Worm (Caenorhabditis elegans) whole organism, L1 larva: ENCODE results near the gene sre-1.

Experiments used
- C04F5.9 ChIP-seq: sonication (generic microtip); optimal IDR thresholded peaks from 2 replicates; lab custom pipeline; 2016; ENCODE audit warnings: missing genetic modification characterization, missing compliant biosample characterization
- C16A3.4 ChIP-seq: fragments of 150-350 bp; optimal IDR thresholded peaks from 2 replicates; lab custom pipeline; 2014; ENCODE audit warnings: missing biosample characterization, missing genetic modification characterization
- C34B4.2 ChIP-seq: sonication (generic microtip); optimal IDR thresholded peaks from 2 replicates; lab custom pipeline; 2017; ENCODE audit warnings: mild to moderate bottlenecking, missing genetic modification characterization, missing compliant biosample characterization
- F16B12.6 ChIP-seq: fragments of 150-350 bp; optimal IDR thresholded peaks from 2 replicates; lab custom pipeline; 2014; ENCODE audit warnings: missing biosample characterization, missing genetic modification characterization
- aly-2 ChIP-seq: fragments of 150-350 bp; optimal IDR thresholded peaks from 2 replicates; lab custom pipeline; 2014; ENCODE audit warnings: missing biosample characterization, missing genetic modification characterization
- ama-1 ChIP-seq: fragments of 150-350 bp; optimal IDR thresholded peaks from 2 replicates; lab custom pipeline; 2014
- ceh-63 ChIP-seq: fragments of 200-800 bp; sonication (Bioruptor generic); optimal IDR thresholded peaks from 2 replicates; lab custom pipeline; 2018; ENCODE audit warnings: mild to moderate bottlenecking, missing genetic modification characterization, missing compliant biosample characterization
- ceh-8 ChIP-seq: fragments of 200-800 bp; sonication (Bioruptor generic); optimal IDR thresholded peaks from 2 replicates; lab custom pipeline; 2018; ENCODE audit warnings: mild to moderate bottlenecking, missing genetic modification characterization, moderate library complexity, missing compliant biosample characterization
- ces-1 ChIP-seq: fragments of 150-350 bp; optimal IDR thresholded peaks from 2 replicates; lab custom pipeline; 2014; ENCODE audit warnings: missing biosample characterization, missing genetic modification reagents, missing genetic modification characterization
- dpl-1 ChIP-seq, 3 experiments: fragments of 150-350 bp in 2 of 3; sonication (generic microtip) in 1 of 3; optimal IDR thresholded peaks; 2 replicates each; lab custom pipeline; 2014 to 2017; ENCODE audit warnings: missing biosample characterization in 3 of 3, missing genetic modification characterization in 3 of 3, missing genetic modification reagents in 3 of 3
- dsc-1 ChIP-seq: sonication (generic microtip); optimal IDR thresholded peaks from 2 replicates; lab custom pipeline; 2016; ENCODE audit warnings: mild to moderate bottlenecking, missing genetic modification characterization, missing compliant biosample characterization
- efl-3 ChIP-seq: fragments of 200-800 bp; sonication (Bioruptor generic); optimal IDR thresholded peaks from 2 replicates; lab custom pipeline; 2018; ENCODE audit warnings: mild to moderate bottlenecking, missing genetic modification characterization, missing compliant biosample characterization
- egl-13 ChIP-seq: sonication (generic microtip); optimal IDR thresholded peaks from 2 replicates; lab custom pipeline; 2016; ENCODE audit warnings: missing genotype, missing genetic modification reagents, missing genetic modification characterization, missing compliant biosample characterization
- elt-2 ChIP-seq: sonication (generic microtip); optimal IDR thresholded peaks from 2 replicates; lab custom pipeline; 2016; ENCODE audit warnings: missing genetic modification characterization, mild to moderate bottlenecking, inconsistent platforms, missing compliant biosample characterization, missing genetic modification reagents
- elt-3 ChIP-seq, 6 experiments: fragments of 150-350 bp in 1 of 6; sonication (generic microtip); optimal IDR thresholded peaks; 2 replicates each; lab custom pipeline; 2017 to 2018; ENCODE audit warnings: missing biosample characterization in 6 of 6, missing genetic modification characterization in 6 of 6, inconsistent platforms in 1 of 6
- ets-5 ChIP-seq: fragments of 200-800 bp; sonication (Bioruptor generic); IDR thresholded peaks from 2 replicates; pipeline ENCODE4 v1.3.6; 2022; ENCODE audit warnings: missing genetic modification characterization, missing compliant biosample characterization
- fkh-4 ChIP-seq: sonication (generic microtip); optimal IDR thresholded peaks from 2 replicates; lab custom pipeline; 2016; ENCODE audit warnings: missing compliant biosample characterization, missing genetic modification characterization, borderline replicate concordance
- fkh-8 ChIP-seq: sonication (generic microtip); optimal IDR thresholded peaks from 2 replicates; lab custom pipeline; 2016; ENCODE audit warnings: mild to moderate bottlenecking, missing genetic modification characterization, missing compliant biosample characterization
- fos-1 ChIP-seq: fragments of 150-350 bp; optimal IDR thresholded peaks from 2 replicates; lab custom pipeline; 2014; ENCODE audit warnings: missing biosample characterization, missing genetic modification characterization
- grh-1 ChIP-seq: fragments of 200-800 bp; sonication (Bioruptor generic); IDR thresholded peaks from 2 replicates; pipeline ENCODE4 v1.3.6; 2022; ENCODE audit warnings: missing genetic modification reagents, missing genetic modification characterization, missing compliant biosample characterization
- hlh-17 ChIP-seq: fragments of 200-800 bp; sonication (Bioruptor generic); optimal IDR thresholded peaks from 2 replicates; lab custom pipeline; 2018; ENCODE audit warnings: missing genetic modification characterization, mild to moderate bottlenecking, missing compliant biosample characterization, moderate library complexity, borderline replicate concordance
- hlh-4 ChIP-seq: sonication (generic microtip); optimal IDR thresholded peaks from 2 replicates; lab custom pipeline; 2016; ENCODE audit warnings: mild to moderate bottlenecking, missing genetic modification characterization, missing compliant biosample characterization
- irx-1 ChIP-seq: sonication (generic microtip); optimal IDR thresholded peaks from 2 replicates; lab custom pipeline; 2016; ENCODE audit warnings: missing genetic modification characterization, missing compliant biosample characterization
- jun-1 ChIP-seq: fragments of 150-350 bp; optimal IDR thresholded peaks from 2 replicates; lab custom pipeline; 2014; ENCODE audit warnings: missing biosample characterization, missing genetic modification reagents, missing genetic modification characterization
- lin-13 ChIP-seq: fragments of 150-350 bp; optimal IDR thresholded peaks from 2 replicates; lab custom pipeline; 2014; ENCODE audit warnings: missing biosample characterization, missing genetic modification reagents, missing genetic modification characterization
- lin-15B ChIP-seq: fragments of 150-350 bp; sonication (generic microtip); optimal IDR thresholded peaks from 3 replicates; lab custom pipeline; 2014; ENCODE audit warnings: missing biosample characterization, missing genetic modification characterization
- lin-35 ChIP-seq, 2 experiments: fragments of 150-350 bp; optimal IDR thresholded peaks; 2 replicates each; lab custom pipeline; 2014; ENCODE audit warnings: missing biosample characterization in 2 of 2, missing genetic modification characterization in 2 of 2, missing genetic modification reagents in 2 of 2
- lin-39 ChIP-seq: fragments of 150-350 bp; optimal IDR thresholded peaks from 2 replicates; lab custom pipeline; 2014; ENCODE audit warnings: missing biosample characterization, missing genetic modification reagents, missing genetic modification characterization
- lsy-2 ChIP-seq, 2 experiments: fragments of 150-350 bp; optimal IDR thresholded peaks; 2 replicates each; lab custom pipeline; 2014; ENCODE audit warnings: missing biosample characterization in 2 of 2, missing genetic modification characterization in 2 of 2
- mab-9 ChIP-seq: fragments of 200-800 bp; sonication (Bioruptor generic); IDR thresholded peaks from 2 replicates; pipeline ENCODE4 v1.3.6; 2022; ENCODE audit warnings: missing genetic modification reagents, missing genetic modification characterization, missing compliant biosample characterization
- mef-2 ChIP-seq: fragments of 150-350 bp; optimal IDR thresholded peaks from 2 replicates; lab custom pipeline; 2014; ENCODE audit warnings: missing biosample characterization, missing genetic modification characterization
- mep-1 ChIP-seq: fragments of 150-350 bp; optimal IDR thresholded peaks from 2 replicates; lab custom pipeline; 2014; ENCODE audit warnings: missing biosample characterization, missing genetic modification characterization
- nhr-11 ChIP-seq: fragments of 150-350 bp; optimal IDR thresholded peaks from 2 replicates; lab custom pipeline; 2014; ENCODE audit warnings: missing biosample characterization, missing genetic modification characterization
- nhr-12 ChIP-seq: sonication (generic microtip); optimal IDR thresholded peaks from 2 replicates; lab custom pipeline; 2017; ENCODE audit warnings: missing biosample characterization, missing genetic modification characterization
- nhr-19 ChIP-seq: fragments of 200-800 bp; sonication (Bioruptor generic); conservative IDR thresholded peaks from 2 replicates; pipeline ENCODE4 v1.3.6; 2022; ENCODE audit warnings: missing genetic modification characterization, missing compliant biosample characterization
- nhr-20 ChIP-seq: sonication (generic microtip); optimal IDR thresholded peaks from 2 replicates; lab custom pipeline; 2016; ENCODE audit warnings: mild to moderate bottlenecking, missing genetic modification characterization, missing compliant biosample characterization
- nhr-237 ChIP-seq: fragments of 150-350 bp; optimal IDR thresholded peaks from 2 replicates; lab custom pipeline; 2014; ENCODE audit warnings: missing biosample characterization, missing genetic modification characterization
- nhr-76 ChIP-seq: sonication (generic microtip); optimal IDR thresholded peaks from 2 replicates; lab custom pipeline; 2017; ENCODE audit warnings: missing biosample characterization, missing genetic modification characterization
- nhr-77 ChIP-seq: fragments of 150-350 bp; optimal IDR thresholded peaks from 2 replicates; lab custom pipeline; 2014; ENCODE audit warnings: missing biosample characterization, missing genetic modification characterization
- nhr-84 ChIP-seq: sonication (generic microtip); optimal IDR thresholded peaks from 2 replicates; lab custom pipeline; 2017; ENCODE audit warnings: missing biosample characterization, missing genetic modification characterization
- pag-3 ChIP-seq: sonication (generic microtip); optimal IDR thresholded peaks from 2 replicates; lab custom pipeline; 2017; ENCODE audit warnings: missing genetic modification characterization, mild to moderate bottlenecking, missing compliant biosample characterization, antibody characterized with exemption, borderline replicate concordance; ENCODE audit not compliant: insufficient read depth
- pqm-1 ChIP-seq: sonication (generic microtip); optimal IDR thresholded peaks from 3 replicates; lab custom pipeline; 2017; ENCODE audit warnings: missing biosample characterization, missing genetic modification characterization
- snu-23 ChIP-seq: sonication (generic microtip); optimal IDR thresholded peaks from 2 replicates; lab custom pipeline; 2016; ENCODE audit warnings: missing genetic modification characterization, missing compliant biosample characterization
- sptf-1 ChIP-seq: fragments of 150-350 bp; optimal IDR thresholded peaks from 2 replicates; lab custom pipeline; 2014; ENCODE audit warnings: missing biosample characterization, missing genetic modification characterization
- swsn-7 ChIP-seq: sonication (generic microtip); optimal IDR thresholded peaks from 2 replicates; lab custom pipeline; 2016; ENCODE audit warnings: missing genetic modification characterization, missing compliant biosample characterization
- unc-130 ChIP-seq: fragments of 150-350 bp; optimal IDR thresholded peaks from 2 replicates; lab custom pipeline; 2017; ENCODE audit warnings: missing biosample characterization, missing genetic modification characterization, inconsistent platforms
- unc-30 ChIP-seq: sonication (generic microtip); optimal IDR thresholded peaks from 2 replicates; lab custom pipeline; 2017; ENCODE audit warnings: missing biosample characterization, missing genetic modification characterization
- unc-62 ChIP-seq: fragments of 150-350 bp; optimal IDR thresholded peaks from 2 replicates; lab custom pipeline; 2014; ENCODE audit warnings: missing biosample characterization, missing genetic modification reagents, missing genetic modification characterization
- unc-86 ChIP-seq: sonication (generic microtip); optimal IDR thresholded peaks from 2 replicates; lab custom pipeline; 2016; ENCODE audit warnings: missing genetic modification characterization, missing compliant biosample characterization
- unc-98 ChIP-seq: fragments of 200-800 bp; sonication (Bioruptor generic); IDR thresholded peaks from 2 replicates; pipeline ENCODE4 v1.3.6; 2022; ENCODE audit warnings: missing genetic modification characterization, missing compliant biosample characterization
- xbp-1 ChIP-seq: sonication (generic microtip); optimal IDR thresholded peaks from 2 replicates; lab custom pipeline; 2016; ENCODE audit warnings: missing genetic modification characterization, missing compliant biosample characterization
- zip-4 ChIP-seq: fragments of 200-800 bp; sonication (Bioruptor generic); optimal IDR thresholded peaks from 2 replicates; lab custom pipeline; 2018; ENCODE audit warnings: mild to moderate bottlenecking, missing genetic modification characterization, moderate library complexity, missing compliant biosample characterization
- ztf-11 ChIP-seq, 2 experiments: sonication (generic microtip); optimal IDR thresholded peaks; 2 replicates each; lab custom pipeline; 2016 to 2017; ENCODE audit warnings: missing genetic modification characterization in 2 of 2, missing biosample characterization in 1 of 2, missing compliant biosample characterization in 1 of 2
- ztf-4 ChIP-seq: fragments of 150-350 bp; optimal IDR thresholded peaks from 2 replicates; lab custom pipeline; 2014; ENCODE audit warnings: missing biosample characterization, missing genetic modification characterization

Gene sre-1

ce11 chrII:7708540-7708939 is 964 bp upstream of the sre-1 start, which contains the start of gene B0495.9:
B0495.9 (minus strand) TSS chrII:7708710.
- TF ChIP-seq aly-2 (tag; lab: Kevin White, UChicago) (no peak), nhr-11 (tag; lab: Kevin White, UChicago) (no peak), mep-1 (tag; lab: Kevin White, UChicago) (no peak), unc-62 (no peak), lin-15B (tag; lab: Kevin White, UChicago) (no peak), dpl-1 (GFP tag; optimal IDR thresholded peaks at IDR 0.05; lab: Kevin White, UChicago) (peak; percentile 42 to 54 (median 52)), hlh-4 (tag; lab: Kevin White, UChicago) (no peak), fkh-8 (tag; lab: Kevin White, UChicago) (no peak), pag-3 (no peak), nhr-76 (peak; percentile 19), C16A3.4 (tag; lab: Kevin White, UChicago) (peak; percentile 38), sptf-1 (tag; lab: Kevin White, UChicago) (no peak), nhr-84 (tag; lab: Kevin White, UChicago) (no peak), ceh-8 (no peak), fos-1 (tag; lab: Kevin White, UChicago) (no peak), ztf-4 (no peak), pqm-1 (tag; lab: Kevin White, UChicago) (no peak), lin-39 (tag; lab: Kevin White, UChicago) (peak; percentile 31), elt-3 (tag; optimal IDR thresholded peaks at IDR 0.05; lab: Kevin White, UChicago) (peak in 1 of 6 experiments; percentile 14), lin-13 (GFP tag; lab: Kevin White, UChicago) (no peak), lin-35 (GFP tag; optimal IDR thresholded peaks at IDR 0.05; lab: Kevin White, UChicago) (peak; percentile 22 to 52), snu-23 (GFP tag; lab: Kevin White, UChicago) (peak; percentile 68), nhr-20 (tag; lab: Kevin White, UChicago) (peak; percentile 41), elt-2 (peak; percentile 29), ztf-11 (tag; optimal IDR thresholded peaks at IDR 0.05; lab: Kevin White, UChicago) (peak in 1 of 2 experiments; percentile 55), unc-98 (GFP tag; lab: Robert Waterston, UW) (no peak), ama-1 (no peak), xbp-1 (tag; lab: Kevin White, UChicago) (peak; percentile 42), grh-1 (GFP tag; lab: Robert Waterston, UW) (no peak), irx-1 (peak; percentile 34), zip-4 (GFP tag; lab: Kevin White, UChicago) (no peak), ceh-63 (GFP tag; lab: Kevin White, UChicago) (no peak), hlh-17 (GFP tag; lab: Kevin White, UChicago) (no peak), nhr-77 (tag; lab: Kevin White, UChicago) (no peak), ces-1 (GFP tag; lab: Kevin White, UChicago) (no peak), C34B4.2 (tag; lab: Kevin White, UChicago) (no peak), fkh-4 (tag; lab: Kevin White, UChicago) (no peak), mab-9 (GFP tag; lab: Robert Waterston, UW) (peak; percentile 58; the same call in 1 of the 2 replicates), egl-13 (tag; lab: Kevin White, UChicago) (no peak), C04F5.9 (tag; lab: Kevin White, UChicago) (peak; percentile 26), jun-1 (tag; lab: Kevin White, UChicago) (no peak), ets-5 (GFP tag; lab: Robert Waterston, UW) (no peak), nhr-237 (tag; lab: Kevin White, UChicago) (no peak), efl-3 (no peak), F16B12.6 (peak; percentile 47), unc-86 (tag; lab: Kevin White, UChicago) (no peak), lsy-2 (tag; optimal IDR thresholded peaks at IDR 0.05; lab: Kevin White, UChicago) (peak; percentile 63 to 64), mef-2 (tag; lab: Kevin White, UChicago) (no peak), nhr-12 (tag; lab: Kevin White, UChicago) (no peak), nhr-19 (GFP tag; lab: Robert Waterston, UW) (peak; percentile 48), dsc-1 (tag; lab: Kevin White, UChicago) (peak; percentile 50), unc-30 (no peak), unc-130 (tag; lab: Kevin White, UChicago) (peak; percentile 17), swsn-7 (peak; percentile 50)
